Worm (Caenorhabditis elegans) whole organism, L1 larva: ENCODE results near the gene tkr-1.

Source experiments
- C04F5.9 ChIP-seq: sonication (generic microtip); optimal IDR thresholded peaks from 2 replicates; lab custom pipeline; 2016; ENCODE audit warnings: missing genetic modification characterization, missing compliant biosample characterization
- ama-1 ChIP-seq: fragments of 150-350 bp; optimal IDR thresholded peaks from 2 replicates; lab custom pipeline; 2014
- jun-1 ChIP-seq: fragments of 150-350 bp; optimal IDR thresholded peaks from 2 replicates; lab custom pipeline; 2014; ENCODE audit warnings: missing biosample characterization, missing genetic modification reagents, missing genetic modification characterization
- lin-39 ChIP-seq: fragments of 150-350 bp; optimal IDR thresholded peaks from 2 replicates; lab custom pipeline; 2014; ENCODE audit warnings: missing biosample characterization, missing genetic modification reagents, missing genetic modification characterization
- nhr-12 ChIP-seq: sonication (generic microtip); optimal IDR thresholded peaks from 2 replicates; lab custom pipeline; 2017; ENCODE audit warnings: missing biosample characterization, missing genetic modification characterization
- nhr-28 ChIP-seq: fragments of 150-350 bp; optimal IDR thresholded peaks from 2 replicates; lab custom pipeline; 2014; ENCODE audit warnings: missing biosample characterization, missing genetic modification characterization
- nhr-77 ChIP-seq: fragments of 150-350 bp; optimal IDR thresholded peaks from 2 replicates; lab custom pipeline; 2014; ENCODE audit warnings: missing biosample characterization, missing genetic modification characterization
- rnt-1 ChIP-seq: sonication (generic microtip); optimal IDR thresholded peaks from 2 replicates; lab custom pipeline; 2016; ENCODE audit warnings: mild to moderate bottlenecking, missing genetic modification characterization, moderate library complexity, missing compliant biosample characterization
- snpc-4 ChIP-seq: fragments of 150-350 bp; optimal IDR thresholded peaks from 2 replicates; lab custom pipeline; 2014; ENCODE audit warnings: missing biosample characterization, missing genetic modification characterization
- snu-23 ChIP-seq: sonication (generic microtip); optimal IDR thresholded peaks from 2 replicates; lab custom pipeline; 2016; ENCODE audit warnings: missing genetic modification characterization, missing compliant biosample characterization
- sox-4 ChIP-seq: sonication (generic microtip); optimal IDR thresholded peaks from 2 replicates; lab custom pipeline; 2016; ENCODE audit warnings: missing genetic modification characterization, missing compliant biosample characterization
- unc-62 ChIP-seq: fragments of 150-350 bp; optimal IDR thresholded peaks from 2 replicates; lab custom pipeline; 2014; ENCODE audit warnings: missing biosample characterization, missing genetic modification reagents, missing genetic modification characterization
- ztf-11 ChIP-seq, 2 experiments: sonication (generic microtip); optimal IDR thresholded peaks; 2 replicates each; lab custom pipeline; 2016 to 2017; ENCODE audit warnings: missing genetic modification characterization in 2 of 2, missing biosample characterization in 1 of 2, missing compliant biosample characterization in 1 of 2

- TF ChIP-seq ztf-11 (tag; optimal IDR thresholded peaks at IDR 0.05; lab: Kevin White, UChicago): no peak
- TF ChIP-seq unc-62 (GFP tag; lab: Kevin White, UChicago): no peak
- no peak for TF ChIP-seq ama-1 (lab: Kevin White, UChicago)
- no peak for TF ChIP-seq nhr-77 (tag; lab: Kevin White, UChicago)
- no peak for TF ChIP-seq nhr-28 (tag; lab: Kevin White, UChicago)
- no peak for TF ChIP-seq jun-1
- TF ChIP-seq C04F5.9 (tag; lab: Kevin White, UChicago): no peak
- no peak for TF ChIP-seq snpc-4 (tag; lab: Kevin White, UChicago)
- TF ChIP-seq snu-23 (GFP tag; lab: Kevin White, UChicago): no peak
- TF ChIP-seq lin-39 (tag; lab: Kevin White, UChicago): no peak
- TF ChIP-seq rnt-1 (tag; lab: Kevin White, UChicago): no peak
- no peak for TF ChIP-seq sox-4 (tag; lab: Kevin White, UChicago)
- TF ChIP-seq nhr-12: no peak
These were observed 22.4 kb upstream of the tkr-1 start, which contains the start of gene flp-25 for ce11 chrIII:9361228-9361627.
